Fruit fly (Drosophila melanogaster) whole organism, embryonic: ENCODE results near the gene CG12589.

ENCODE experiments used
- B-H2 ChIP-seq: fragments of 200-800 bp; sonication (Bioruptor generic); optimal IDR thresholded peaks from 2 replicates; lab custom pipeline; 2018; ENCODE audit warnings: missing biosample characterization, mild to moderate bottlenecking, missing genetic modification characterization
- CG10209 ChIP-seq: fragments of 200-800 bp; sonication (Bioruptor generic); optimal IDR thresholded peaks from 3 replicates; lab custom pipeline; 2017; ENCODE audit warnings: missing biosample characterization, mild to moderate bottlenecking, missing genetic modification characterization, missing genetic modification reagents
- CG10979 ChIP-seq: fragments of 200-800 bp; sonication (Bioruptor generic); optimal IDR thresholded peaks from 2 replicates; lab custom pipeline; 2018; ENCODE audit warnings: missing biosample characterization, mild to moderate bottlenecking, missing genetic modification characterization, moderate library complexity
- CG12659 ChIP-seq: fragments of 200-800 bp; sonication (Bioruptor generic); optimal IDR thresholded peaks from 3 replicates; lab custom pipeline; 2017; ENCODE audit warnings: mild to moderate bottlenecking, missing biosample characterization, missing genetic modification reagents, missing genetic modification characterization
- CG15514 ChIP-seq: fragments of 200-800 bp; sonication (Bioruptor generic); optimal IDR thresholded peaks from 3 replicates; lab custom pipeline; 2017; ENCODE audit warnings: missing biosample characterization, missing genetic modification characterization, mild to moderate bottlenecking, moderate library complexity, missing genetic modification reagents
- CG1602 ChIP-seq: fragments of 200-800 bp; sonication (Bioruptor generic); optimal IDR thresholded peaks from 3 replicates; lab custom pipeline; 2016; ENCODE audit warnings: missing biosample characterization, missing genetic modification characterization
- CG1647 ChIP-seq: fragments of 200-800 bp; sonication (Bioruptor generic); optimal IDR thresholded peaks from 3 replicates; lab custom pipeline; 2016; ENCODE audit warnings: missing biosample characterization, missing genetic modification characterization
- CG17186 ChIP-seq: fragments of 200-800 bp; sonication (Bioruptor generic); optimal IDR thresholded peaks from 3 replicates; lab custom pipeline; 2017; ENCODE audit warnings: missing biosample characterization, missing genetic modification reagents, missing genetic modification characterization
- CG17361 ChIP-seq: fragments of 200-800 bp; sonication (Bioruptor generic); IDR thresholded peaks from 3 replicates; pipeline ENCODE4 v1.3.6; 2022; ENCODE audit warnings: missing biosample characterization, missing genetic modification characterization
- CG18599 ChIP-seq: fragments of 200-800 bp; sonication (Bioruptor generic); optimal IDR thresholded peaks from 3 replicates; lab custom pipeline; 2017; ENCODE audit warnings: missing biosample characterization, missing genetic modification characterization, mild to moderate bottlenecking, moderate library complexity, missing genetic modification reagents
- CG2116 ChIP-seq: fragments of 200-800 bp; sonication (Bioruptor generic); optimal IDR thresholded peaks from 3 replicates; lab custom pipeline; 2018; ENCODE audit warnings: missing biosample characterization, mild to moderate bottlenecking, missing genetic modification characterization
- CG2199 ChIP-seq: fragments of 200-800 bp; sonication (Bioruptor generic); IDR thresholded peaks from 3 replicates; pipeline ENCODE4 v1.3.6; 2022; ENCODE audit warnings: missing biosample characterization, missing genetic modification characterization
- CG31224 ChIP-seq: fragments of 200-800 bp; sonication (Bioruptor generic); IDR thresholded peaks from 2 replicates; pipeline ENCODE4 v1.3.6; 2022; ENCODE audit warnings: missing biosample characterization, missing genetic modification characterization
- CG31388 ChIP-seq: fragments of 200-800 bp; sonication (Bioruptor generic); optimal IDR thresholded peaks from 2 replicates; lab custom pipeline; 2016; ENCODE audit warnings: missing biosample characterization, missing genetic modification characterization
- CG7786 ChIP-seq: fragments of 200-800 bp; sonication (Bioruptor generic); optimal IDR thresholded peaks from 2 replicates; lab custom pipeline; 2016; ENCODE audit warnings: missing biosample characterization, missing genetic modification characterization
- CG7987 ChIP-seq: fragments of 200-800 bp; sonication (Bioruptor generic); optimal IDR thresholded peaks from 2 replicates; lab custom pipeline; 2018; ENCODE audit warnings: missing biosample characterization, mild to moderate bottlenecking, missing genetic modification characterization, moderate library complexity
- Camta ChIP-seq: fragments of 200-800 bp; sonication (Bioruptor generic); optimal IDR thresholded peaks from 2 replicates; lab custom pipeline; 2016; ENCODE audit warnings: missing biosample characterization, missing genetic modification characterization
- Chrac-16 ChIP-seq: fragments of 200-800 bp; sonication (Bioruptor generic); optimal IDR thresholded peaks from 3 replicates; lab custom pipeline; 2016; ENCODE audit warnings: missing biosample characterization, missing genetic modification characterization
- Fer1 ChIP-seq: fragments of 200-800 bp; sonication (Bioruptor generic); optimal IDR thresholded peaks from 2 replicates; lab custom pipeline; 2017; ENCODE audit warnings: missing biosample characterization, mild to moderate bottlenecking, missing genetic modification characterization
- H15 ChIP-seq: fragments of 200-800 bp; sonication (Bioruptor generic); IDR thresholded peaks from 3 replicates; pipeline ENCODE4 v1.3.6; 2022; ENCODE audit warnings: missing biosample characterization, missing genetic modification characterization
- Hmr ChIP-seq: fragments of 200-800 bp; sonication (Bioruptor generic); optimal IDR thresholded peaks from 3 replicates; lab custom pipeline; 2017; ENCODE audit warnings: mild to moderate bottlenecking, missing biosample characterization, missing genetic modification reagents, missing genetic modification characterization
- Hsf ChIP-seq: fragments of 200-800 bp; sonication (Bioruptor generic); optimal IDR thresholded peaks from 3 replicates; lab custom pipeline; 2016; ENCODE audit warnings: missing biosample characterization, missing genetic modification characterization
- Mes4 ChIP-seq: fragments of 200-800 bp; sonication (Bioruptor generic); optimal IDR thresholded peaks from 2 replicates; lab custom pipeline; 2016; ENCODE audit warnings: missing biosample characterization, missing genetic modification characterization
- Oaz ChIP-seq: fragments of 200-800 bp; sonication (Bioruptor generic); IDR thresholded peaks from 2 replicates; pipeline ENCODE4 v1.3.6; 2022; ENCODE audit warnings: missing biosample characterization, missing genetic modification characterization
- Oli ChIP-seq: fragments of 200-800 bp; sonication (Bioruptor generic); optimal IDR thresholded peaks from 2 replicates; lab custom pipeline; 2018; ENCODE audit warnings: missing biosample characterization, mild to moderate bottlenecking, missing genetic modification characterization, moderate library complexity
- PHDP ChIP-seq: fragments of 200-800 bp; sonication (Bioruptor generic); optimal IDR thresholded peaks from 3 replicates; lab custom pipeline; 2018; ENCODE audit warnings: missing biosample characterization, mild to moderate bottlenecking, missing genetic modification characterization, moderate library complexity
- Poxn ChIP-seq: fragments of 200-800 bp; sonication (Bioruptor generic); IDR thresholded peaks from 2 replicates; pipeline ENCODE4 v1.3.6; 2022; ENCODE audit warnings: missing biosample characterization, missing genetic modification characterization
- Stat92E ChIP-seq, 3 experiments: fragments of >200 bp in 2 of 3; fragments of 200-800 bp in 1 of 3; sonication (Bioruptor generic) in 1 of 3; optimal IDR thresholded peaks; 2 replicates each; lab custom pipeline; 2017 to 2019; ENCODE audit warnings: missing biosample characterization in 3 of 3, missing genetic modification characterization in 3 of 3, mild to moderate bottlenecking in 1 of 3, moderate library complexity in 1 of 3
- btn ChIP-seq: fragments of 200-800 bp; sonication (Bioruptor generic); optimal IDR thresholded peaks from 2 replicates; lab custom pipeline; 2016; ENCODE audit warnings: missing biosample characterization, missing genetic modification characterization
- cas ChIP-seq: fragments of 200-800 bp; sonication (Bioruptor generic); IDR thresholded peaks from 2 replicates; pipeline ENCODE4 v1.3.6; 2022; ENCODE audit warnings: missing biosample characterization, missing genetic modification characterization
- cato ChIP-seq: fragments of 200-800 bp; sonication (Bioruptor generic); optimal IDR thresholded peaks from 2 replicates; lab custom pipeline; 2016; ENCODE audit warnings: missing biosample characterization, missing genetic modification characterization, borderline replicate concordance
- chinmo ChIP-seq: fragments of 200-800 bp; sonication (Bioruptor generic); IDR thresholded peaks from 4 replicates; pipeline ENCODE4 v1.3.6; 2022; ENCODE audit warnings: missing biosample characterization, missing genetic modification characterization; ENCODE audit not compliant: partially characterized antibody
- cwo ChIP-seq: fragments of 200-800 bp; sonication (Bioruptor generic); optimal IDR thresholded peaks from 3 replicates; lab custom pipeline; 2017; ENCODE audit warnings: missing biosample characterization, missing genetic modification characterization, mild to moderate bottlenecking, moderate library complexity, missing genetic modification reagents
- dysf ChIP-seq: fragments of 200-800 bp; sonication (Bioruptor generic); IDR thresholded peaks from 3 replicates; pipeline ENCODE4 v1.3.6; 2022; ENCODE audit warnings: missing biosample characterization, missing genetic modification characterization
- esg ChIP-seq: fragments of 200-800 bp; sonication (Bioruptor generic); conservative IDR thresholded peaks from 2 replicates; pipeline ENCODE4 v1.3.6; 2022; ENCODE audit warnings: missing biosample characterization, missing genetic modification characterization
- eyg ChIP-seq: fragments of 200-800 bp; sonication (Bioruptor generic); optimal IDR thresholded peaks from 3 replicates; lab custom pipeline; 2016; ENCODE audit warnings: missing biosample characterization, missing genetic modification characterization
- fd102C ChIP-seq: fragments of 200-800 bp; sonication (Bioruptor generic); optimal IDR thresholded peaks from 2 replicates; lab custom pipeline; 2018; ENCODE audit warnings: missing biosample characterization, mild to moderate bottlenecking, missing genetic modification characterization, moderate library complexity
- fd3F ChIP-seq: fragments of 200-800 bp; sonication (Bioruptor generic); optimal IDR thresholded peaks from 2 replicates; lab custom pipeline; 2018; ENCODE audit warnings: missing biosample characterization, mild to moderate bottlenecking, missing genetic modification characterization, moderate library complexity
- fd96Cb ChIP-seq: fragments of 200-800 bp; sonication (Bioruptor generic); optimal IDR thresholded peaks from 2 replicates; lab custom pipeline; 2018; ENCODE audit warnings: missing biosample characterization, mild to moderate bottlenecking, missing genetic modification characterization, moderate library complexity
- fru ChIP-seq: fragments of >200 bp; optimal IDR thresholded peaks from 2 replicates; lab custom pipeline; 2017
- fu2 ChIP-seq: fragments of 200-800 bp; sonication (Bioruptor generic); optimal IDR thresholded peaks from 2 replicates; lab custom pipeline; 2016; ENCODE audit warnings: missing biosample characterization, missing genetic modification characterization
- ham ChIP-seq: fragments of 200-800 bp; sonication (Bioruptor generic); IDR thresholded peaks from 2 replicates; pipeline ENCODE4 v1.3.6; 2022; ENCODE audit warnings: missing biosample characterization, missing genetic modification characterization
- her ChIP-seq: fragments of 200-800 bp; sonication (Bioruptor generic); optimal IDR thresholded peaks from 2 replicates; lab custom pipeline; 2016; ENCODE audit warnings: missing biosample characterization, missing genetic modification characterization
- kay ChIP-seq: fragments of 200-800 bp; sonication (Bioruptor generic); optimal IDR thresholded peaks from 2 replicates; lab custom pipeline; 2016; ENCODE audit warnings: missing biosample characterization, missing genetic modification characterization
- nom ChIP-seq: fragments of 200-800 bp; sonication (Bioruptor generic); optimal IDR thresholded peaks from 2 replicates; lab custom pipeline; 2017; ENCODE audit warnings: missing biosample characterization, missing genetic modification characterization, mild to moderate bottlenecking, moderate library complexity, missing genetic modification reagents
- onecut ChIP-seq: fragments of 200-800 bp; sonication (Bioruptor generic); IDR thresholded peaks from 2 replicates; pipeline ENCODE4 v1.3.6; 2022; ENCODE audit warnings: missing biosample characterization, missing genetic modification characterization
- sug ChIP-seq: fragments of 200-800 bp; optimal IDR thresholded peaks from 2 replicates; lab custom pipeline; 2019; ENCODE audit warnings: missing biosample characterization, mild to moderate bottlenecking, missing genetic modification characterization, moderate library complexity
- tgo ChIP-seq: fragments of 200-800 bp; sonication (Bioruptor generic); IDR thresholded peaks from 3 replicates; pipeline ENCODE4 v1.3.6; 2022; ENCODE audit warnings: missing biosample characterization, missing genetic modification characterization
- unc-4 ChIP-seq: fragments of 200-800 bp; sonication (Bioruptor generic); IDR thresholded peaks from 2 replicates; pipeline ENCODE4 v1.3.6; 2022; ENCODE audit warnings: missing biosample characterization, missing genetic modification characterization; ENCODE audit not compliant: partially characterized antibody
- wdn ChIP-seq: fragments of 200-800 bp; sonication (Bioruptor generic); IDR thresholded peaks from 2 replicates; pipeline ENCODE4 v1.3.6; 2022; ENCODE audit warnings: missing biosample characterization, missing genetic modification characterization

Gene CG12589

DNA sequence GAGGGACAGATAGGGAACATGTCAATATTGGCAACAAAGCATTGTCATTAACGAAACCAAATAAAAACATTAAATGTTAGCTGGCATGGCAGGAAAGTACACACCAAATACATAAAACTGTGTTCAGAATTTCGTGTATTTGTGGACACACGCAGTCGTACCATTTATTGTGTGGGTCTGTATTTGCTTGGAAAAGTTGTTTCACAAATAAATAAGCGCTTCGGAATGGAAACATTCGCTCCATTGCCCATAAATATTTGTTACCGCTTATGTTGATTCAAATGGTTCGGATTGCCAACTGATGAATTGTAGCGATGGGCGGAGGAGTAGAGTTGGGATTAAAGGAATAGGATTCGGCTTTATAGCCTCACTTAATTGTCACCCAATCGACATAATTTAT lies 30.8 kb downstream of the CG12589 start:
- TF ChIP-seq Mes4 (GFP tag; lab: Kevin White, UChicago) (peak; percentile 90), her (peak; percentile 75), fd3F (peak; percentile 89), wdn (GFP tag; lab: Robert Waterston, UW) (peak; percentile 46; the same call in 1 of the 2 replicates), Poxn (GFP tag; lab: Robert Waterston, UW) (no peak), CG2116 (GFP tag; lab: Kevin White, UChicago) (peak; percentile 63), CG18599 (GFP tag; lab: Kevin White, UChicago) (peak; percentile 95), CG10209 (GFP tag; lab: Kevin White, UChicago) (peak; percentile 94), kay (GFP tag; lab: Kevin White, UChicago) (peak; percentile 61), dysf (GFP tag; lab: Robert Waterston, UW) (peak; percentile 68; the same call in 2 of the 3 replicates), CG15514 (GFP tag; lab: Kevin White, UChicago) (peak; percentile 84), cato (GFP tag; lab: Kevin White, UChicago) (peak; percentile 56), Hmr (GFP tag; lab: Kevin White, UChicago) (peak; percentile 94), Oaz (GFP tag; lab: Robert Waterston, UW) (no peak), onecut (GFP tag; lab: Robert Waterston, UW) (peak; percentile 75), fd102C (peak; percentile 82), chinmo (no peak), fd96Cb (tag; lab: Kevin White, UChicago) (peak; percentile 82), H15 (GFP tag; lab: Robert Waterston, UW) (0 out of 3 replicates have a peak, but pooled peaks have one; percentile 32), CG12659 (GFP tag; lab: Kevin White, UChicago) (peak; percentile 86), CG31388 (GFP tag; lab: Kevin White, UChicago) (peak; percentile 31), CG7987 (GFP tag; lab: Kevin White, UChicago) (peak; percentile 94), sug (peak; percentile 68), ham (GFP tag; lab: Robert Waterston, UW) (no peak), CG10979 (peak; percentile 77), CG2199 (GFP tag; lab: Robert Waterston, UW) (peak; percentile 87; the same call in 1 of the 3 replicates), CG17361 (peak; percentile 89), Fer1 (GFP tag; lab: Kevin White, UChicago) (peak; percentile 92), tgo (GFP tag; lab: Robert Waterston, UW) (peak; percentile 40; the same call in 2 of the 3 replicates), Hsf (GFP tag; lab: Kevin White, UChicago) (peak; percentile 63), B-H2 (GFP tag; lab: Kevin White, UChicago) (peak; percentile 85), Camta (GFP tag; lab: Kevin White, UChicago) (peak; percentile 85), CG7786 (GFP tag; lab: Kevin White, UChicago) (peak; percentile 73), CG1602 (GFP tag; lab: Kevin White, UChicago) (peak; percentile 69), CG1647 (GFP tag; lab: Kevin White, UChicago) (peak; percentile 83), Stat92E (GFP tag; optimal IDR thresholded peaks at IDR 0.05; lab: Kevin White, UChicago) (peak in 1 of 3 experiments; percentile 83), btn (GFP tag; lab: Kevin White, UChicago) (peak; percentile 80), CG31224 (GFP tag; lab: Robert Waterston, UW) (no peak), Oli (tag; lab: Kevin White, UChicago) (peak; percentile 74), unc-4 (GFP tag; lab: Robert Waterston, UW) (no peak), nom (GFP tag; lab: Kevin White, UChicago) (no peak), eyg (peak; percentile 86), CG17186 (GFP tag; lab: Kevin White, UChicago) (peak; percentile 83), PHDP (peak; percentile 94), fu2 (GFP tag; lab: Kevin White, UChicago) (peak; percentile 36), Chrac-16 (GFP tag; lab: Kevin White, UChicago) (no peak), esg (GFP tag; lab: Robert Waterston, UW) (no peak), fru (lab: Kevin White, UChicago) (no peak), cas (GFP tag; lab: Robert Waterston, UW) (peak; percentile 27; the same call in 1 of the 2 replicates), cwo (GFP tag; lab: Kevin White, UChicago) (peak; percentile 75)
